Worm (Caenorhabditis elegans) whole organism, midembryonic: ENCODE results near the gene ssq-2.

ENCODE experiments used
- T22C8.4 ChIP-seq: fragments of 200-800 bp; sonication (Bioruptor generic); IDR thresholded peaks from 2 replicates; pipeline ENCODE4 v1.3.6; 2022; ENCODE audit warnings: missing genetic modification characterization, missing compliant biosample characterization
- cog-1 ChIP-seq: sonication (generic microtip); optimal IDR thresholded peaks from 2 replicates; lab custom pipeline; 2016; ENCODE audit warnings: missing genetic modification characterization, missing compliant biosample characterization
- flt-1 ChIP-seq: fragments of 200-800 bp; sonication (Bioruptor generic); IDR thresholded peaks from 2 replicates; pipeline ENCODE4 v1.3.6; 2022; ENCODE audit warnings: missing genetic modification characterization, missing compliant biosample characterization
- klf-2 ChIP-seq: fragments of 200-800 bp; sonication (Bioruptor generic); conservative IDR thresholded peaks from 2 replicates; pipeline ENCODE4 v1.3.6; 2022; ENCODE audit warnings: missing genetic modification reagents, missing genetic modification characterization, missing compliant biosample characterization
- med-1 ChIP-seq: sonication (generic microtip); optimal IDR thresholded peaks from 2 replicates; lab custom pipeline; 2017; ENCODE audit warnings: missing genetic modification characterization, mild to moderate bottlenecking, missing compliant biosample characterization, antibody characterized with exemption, missing genetic modification reagents; ENCODE audit not compliant: insufficient read depth
- ref-1 ChIP-seq: fragments of 200-800 bp; sonication (Bioruptor generic); conservative IDR thresholded peaks from 2 replicates; pipeline ENCODE4 v1.3.6; 2022; ENCODE audit warnings: missing genetic modification reagents, missing genetic modification characterization, missing compliant biosample characterization
- tab-1 ChIP-seq: fragments of 200-800 bp; sonication (Bioruptor generic); IDR thresholded peaks from 2 replicates; pipeline ENCODE4 v1.3.6; 2022; ENCODE audit warnings: missing genetic modification characterization, missing compliant biosample characterization
- ztf-23 ChIP-seq: fragments of 200-800 bp; sonication (Bioruptor generic); IDR thresholded peaks from 2 replicates; pipeline ENCODE4 v1.3.6; 2022; ENCODE audit warnings: missing genetic modification reagents, missing genetic modification characterization, missing compliant biosample characterization
- ztf-29 ChIP-seq: fragments of 200-800 bp; sonication (Bioruptor generic); IDR thresholded peaks from 2 replicates; pipeline ENCODE4 v1.3.6; 2022; ENCODE audit warnings: missing genetic modification reagents, missing genetic modification characterization, missing compliant biosample characterization

The ssq-2 gene

ce11 chrIV:4982477-4982876, 13.5 kb upstream of the ssq-2 start, which contains the start of gene E03H12.4:
Gene E03H12.4, plus strand, starts transcription at chrIV:4982596.
- TF ChIP-seq tab-1 = no peak
- TF ChIP-seq ref-1 (GFP tag; lab: Robert Waterston, UW) = no peak
- TF ChIP-seq cog-1 (tag; lab: Kevin White, UChicago) = no peak
- no peak for TF ChIP-seq klf-2 (GFP tag; lab: Robert Waterston, UW)
- TF ChIP-seq ztf-29 (GFP tag; lab: Robert Waterston, UW) = no peak

DNA sequence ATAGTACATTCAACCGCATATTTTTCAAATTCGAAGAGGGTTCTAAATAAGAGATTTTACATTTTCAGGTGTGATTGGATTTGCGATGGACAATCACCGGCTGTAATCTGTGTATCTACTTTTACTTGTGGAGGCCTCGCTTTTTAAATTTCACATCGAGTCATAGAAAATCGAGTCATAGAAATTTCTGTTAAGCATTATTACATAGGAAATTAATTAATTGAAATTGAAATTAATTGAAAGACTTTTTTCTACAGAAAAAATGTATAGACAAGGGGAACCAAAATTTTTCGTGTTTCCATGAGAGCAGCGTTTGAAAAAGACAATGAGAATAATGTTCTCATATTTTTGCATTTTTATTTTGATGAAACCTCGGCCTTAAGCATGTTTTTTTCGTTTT, 12.2 kb upstream of the ssq-2 start, which contains the start of gene clec-176:
clec-176 (plus strand) TSS at position 301 of the 400 bp plus-strand sequence.
- TF ChIP-seq ztf-23 (GFP tag; lab: Robert Waterston, UW) = no peak
- TF ChIP-seq ref-1 (GFP tag; lab: Robert Waterston, UW) = no peak
- TF ChIP-seq med-1 (GFP tag; lab: Kevin White, UChicago) = no peak
- TF ChIP-seq tab-1 = no peak
- TF ChIP-seq T22C8.4 (GFP tag; lab: Robert Waterston, UW) = no peak
- no peak for TF ChIP-seq klf-2 (GFP tag; lab: Robert Waterston, UW)

DNA sequence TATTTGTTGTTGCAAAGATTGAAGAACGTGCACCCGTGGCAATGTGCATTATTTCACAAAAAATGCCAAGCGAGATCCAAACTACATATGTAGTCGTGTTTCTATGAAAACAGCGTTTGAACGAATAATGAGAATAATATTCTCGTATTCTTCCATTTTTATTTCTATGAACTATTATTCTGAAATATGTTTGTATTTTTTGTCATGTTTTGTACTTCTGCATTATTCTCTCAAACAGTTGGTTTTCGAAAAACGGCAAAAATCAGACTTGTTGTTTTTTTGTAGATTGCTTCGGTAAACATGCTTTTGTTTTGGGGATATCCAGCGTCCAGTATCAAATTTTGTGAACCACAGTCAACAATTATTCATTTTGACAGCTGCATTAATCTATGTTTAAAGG, 9.7 kb upstream of the ssq-2 start, which contains the start of gene clec-177:
clec-177 (plus strand) TSS at position 301 of the 400 bp plus-strand sequence.
- no peak for TF ChIP-seq med-1 (GFP tag; lab: Kevin White, UChicago)
- TF ChIP-seq ztf-29 (GFP tag; lab: Robert Waterston, UW) = no peak
- no peak for TF ChIP-seq tab-1
- no peak for TF ChIP-seq flt-1 (GFP tag; lab: Robert Waterston, UW)
- no peak for TF ChIP-seq klf-2 (GFP tag; lab: Robert Waterston, UW)
- no peak for TF ChIP-seq cog-1 (tag; lab: Kevin White, UChicago)
- no peak for TF ChIP-seq ref-1 (GFP tag; lab: Robert Waterston, UW)
- no peak for TF ChIP-seq ztf-23 (GFP tag; lab: Robert Waterston, UW)
- TF ChIP-seq T22C8.4 (GFP tag; lab: Robert Waterston, UW) = no peak

DNA sequence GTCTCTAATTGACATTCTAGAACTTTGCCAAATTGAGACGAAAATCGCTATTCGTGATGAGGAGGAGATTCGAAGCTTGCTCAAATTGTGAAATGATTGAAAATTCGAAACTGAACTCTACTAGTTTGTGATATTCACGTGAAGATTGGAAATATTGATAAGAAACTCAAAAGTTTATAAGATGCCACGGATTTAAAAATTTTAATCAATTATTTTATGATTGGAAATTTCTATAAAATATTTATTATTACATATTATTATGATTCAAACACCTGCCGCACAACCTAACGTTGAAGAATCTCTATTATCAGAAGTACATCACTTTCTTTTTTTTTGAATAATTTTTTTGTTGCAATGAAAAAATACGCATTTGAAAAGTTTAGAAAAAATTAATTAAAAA, 7.4 kb upstream of the ssq-2 start, which contains the start of gene E03H12.7:
E03H12.7 (minus strand) TSS at position 101 of the 400 bp plus-strand sequence.
- TF ChIP-seq ztf-29 (GFP tag; lab: Robert Waterston, UW) (no peak), ztf-23 (GFP tag; lab: Robert Waterston, UW) (no peak), med-1 (GFP tag; lab: Kevin White, UChicago) (no peak), T22C8.4 (GFP tag; lab: Robert Waterston, UW) (no peak), tab-1 (no peak), cog-1 (tag; lab: Kevin White, UChicago) (no peak), klf-2 (GFP tag; lab: Robert Waterston, UW) (no peak), ref-1 (GFP tag; lab: Robert Waterston, UW) (no peak), flt-1 (GFP tag; lab: Robert Waterston, UW) (no peak)

ce11 chrIV:4992089-4992488, 3.9 kb upstream of the ssq-2 start, which contains the start of gene str-162:
Gene str-162, plus strand, starts transcription at chrIV:4992389.
- no peak for TF ChIP-seq ztf-29 (GFP tag; lab: Robert Waterston, UW)
- TF ChIP-seq cog-1 (tag; lab: Kevin White, UChicago) = no peak
- TF ChIP-seq klf-2 (GFP tag; lab: Robert Waterston, UW) = no peak
- no peak for TF ChIP-seq med-1 (GFP tag; lab: Kevin White, UChicago)
- no peak for TF ChIP-seq ztf-23 (GFP tag; lab: Robert Waterston, UW)
- no peak for TF ChIP-seq T22C8.4 (GFP tag; lab: Robert Waterston, UW)
- no peak for TF ChIP-seq tab-1
- TF ChIP-seq flt-1 (GFP tag; lab: Robert Waterston, UW) = no peak
- no peak for TF ChIP-seq ref-1 (GFP tag; lab: Robert Waterston, UW)

ce11 chrIV:4993128-4993527, 2.8 kb upstream of the ssq-2 start:
- TF ChIP-seq ref-1 (GFP tag; lab: Robert Waterston, UW) (no peak), klf-2 (GFP tag; lab: Robert Waterston, UW) (no peak), T22C8.4 (GFP tag; lab: Robert Waterston, UW) (no peak), ztf-29 (GFP tag; lab: Robert Waterston, UW) (no peak), ztf-23 (GFP tag; lab: Robert Waterston, UW) (no peak)

- TF ChIP-seq T22C8.4 (GFP tag; lab: Robert Waterston, UW) = no peak
- no peak for TF ChIP-seq ztf-23 (GFP tag; lab: Robert Waterston, UW)
- no peak for TF ChIP-seq ztf-29 (GFP tag; lab: Robert Waterston, UW)
- no peak for TF ChIP-seq ref-1 (GFP tag; lab: Robert Waterston, UW)
- no peak for TF ChIP-seq flt-1 (GFP tag; lab: Robert Waterston, UW)
- TF ChIP-seq klf-2 (GFP tag; lab: Robert Waterston, UW) = no peak
- TF ChIP-seq tab-1 = no peak
- TF ChIP-seq med-1 (GFP tag; lab: Kevin White, UChicago) = no peak
- no peak for TF ChIP-seq cog-1 (tag; lab: Kevin White, UChicago)
These were observed 1.0 kb downstream of the ssq-2 start for ce11 chrIV:4996956-4997355.

ce11 chrIV:5002448-5002847, 6.5 kb downstream of the ssq-2 start, which contains the start of gene pes-1:
Gene pes-1, plus strand, starts transcription at chrIV:5002748.
- no peak for TF ChIP-seq klf-2 (GFP tag; lab: Robert Waterston, UW)
- no peak for TF ChIP-seq cog-1 (tag; lab: Kevin White, UChicago)
- TF ChIP-seq flt-1 (GFP tag; lab: Robert Waterston, UW) = no peak
- TF ChIP-seq ztf-23 (GFP tag; lab: Robert Waterston, UW) = no peak
- no peak for TF ChIP-seq med-1 (GFP tag; lab: Kevin White, UChicago)
- TF ChIP-seq T22C8.4 (GFP tag; lab: Robert Waterston, UW) = no peak
- no peak for TF ChIP-seq tab-1
- TF ChIP-seq ref-1 (GFP tag; lab: Robert Waterston, UW) = no peak
- TF ChIP-seq ztf-29 (GFP tag; lab: Robert Waterston, UW) = no peak

DNA sequence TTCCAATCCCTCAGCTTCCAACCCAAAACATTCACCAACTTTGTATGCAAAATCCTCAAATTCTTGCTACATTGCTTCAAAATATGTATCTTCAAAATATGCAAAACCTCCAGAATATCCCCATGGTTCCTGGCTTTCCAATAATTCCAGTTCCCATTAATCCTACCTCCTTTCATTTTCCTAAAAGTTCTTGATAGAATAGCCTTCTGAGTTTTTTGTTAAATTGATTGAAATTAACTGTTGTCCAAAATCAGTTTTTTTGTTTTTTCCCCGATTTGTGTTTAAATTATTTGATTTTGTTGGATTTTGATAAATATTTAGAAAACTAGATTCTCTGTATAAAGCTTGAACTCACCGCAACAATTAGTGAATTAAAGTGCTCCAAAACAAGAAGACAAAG, 9.2 kb downstream of the ssq-2 start:
- TF ChIP-seq cog-1 (tag; lab: Kevin White, UChicago) (no peak), klf-2 (GFP tag; lab: Robert Waterston, UW) (no peak), ztf-29 (GFP tag; lab: Robert Waterston, UW) (no peak), ztf-23 (GFP tag; lab: Robert Waterston, UW) (no peak), med-1 (GFP tag; lab: Kevin White, UChicago) (no peak), T22C8.4 (GFP tag; lab: Robert Waterston, UW) (no peak), flt-1 (GFP tag; lab: Robert Waterston, UW) (no peak), tab-1 (no peak), ref-1 (GFP tag; lab: Robert Waterston, UW) (no peak)
